Worm (Caenorhabditis elegans): ENCODE data around the gene best-5.
"Not testable (repeated sequence)": the region's sequence is repeated elsewhere in the genome, so short reads cannot be mapped to it uniquely, and the experiment has no call there.

Gene best-5

DNA sequence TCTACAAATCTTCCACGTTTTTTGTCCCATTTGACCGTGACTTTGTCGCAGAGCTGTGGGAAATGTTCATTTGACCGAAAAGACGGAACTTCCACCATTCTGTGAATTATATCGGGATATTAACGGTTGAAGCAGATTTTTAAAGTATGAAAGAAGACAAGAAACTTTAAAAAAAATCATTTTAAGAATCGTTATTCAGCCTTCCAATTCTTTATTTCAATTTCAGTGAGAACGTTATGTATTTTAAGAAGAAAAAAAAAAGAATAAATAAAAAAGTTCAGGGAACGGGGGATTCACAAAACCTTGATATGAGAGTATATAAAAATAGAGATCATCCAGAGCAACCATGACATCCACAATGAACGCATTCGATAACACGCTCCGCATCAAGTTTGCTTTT lies 4.4 kb upstream of the best-5 start, which contains the start of gene set-3:
set-3 (minus strand) TSS at position 101 of the 400 bp plus-strand sequence.
- TF ChIP-seq dao-5 (tag; optimal IDR thresholded peaks at IDR 0.05) (no peak), W03F9.2 (tag; optimal IDR thresholded peaks at IDR 0.05) (no peak), him-1 (tag; optimal IDR thresholded peaks at IDR 0.05) (no peak)

DNA sequence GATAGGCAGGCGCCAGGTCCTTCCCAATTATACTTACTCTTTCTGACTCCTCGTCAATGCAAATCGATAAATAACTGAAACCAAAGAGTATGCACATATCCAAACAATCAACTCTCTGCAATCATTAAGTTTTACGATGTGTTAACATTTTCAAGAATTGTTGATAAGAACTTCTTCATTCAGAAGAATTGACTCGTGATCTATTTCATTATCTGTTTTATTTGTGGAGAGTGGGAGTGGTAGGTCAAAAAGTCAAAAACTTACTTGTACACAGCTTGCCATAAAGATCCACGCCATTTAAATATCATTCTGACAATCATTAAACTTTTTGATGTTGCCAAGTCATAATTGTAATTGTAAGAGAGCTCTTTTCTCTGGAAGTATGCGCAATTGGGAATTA lies 676 bp downstream of the best-5 start:
- TF ChIP-seq him-1 (tag; optimal IDR thresholded peaks at IDR 0.05) = no peak
- no peak for TF ChIP-seq dao-5 (tag; optimal IDR thresholded peaks at IDR 0.05)
- TF ChIP-seq W03F9.2 (tag; optimal IDR thresholded peaks at IDR 0.05) = no peak

DNA sequence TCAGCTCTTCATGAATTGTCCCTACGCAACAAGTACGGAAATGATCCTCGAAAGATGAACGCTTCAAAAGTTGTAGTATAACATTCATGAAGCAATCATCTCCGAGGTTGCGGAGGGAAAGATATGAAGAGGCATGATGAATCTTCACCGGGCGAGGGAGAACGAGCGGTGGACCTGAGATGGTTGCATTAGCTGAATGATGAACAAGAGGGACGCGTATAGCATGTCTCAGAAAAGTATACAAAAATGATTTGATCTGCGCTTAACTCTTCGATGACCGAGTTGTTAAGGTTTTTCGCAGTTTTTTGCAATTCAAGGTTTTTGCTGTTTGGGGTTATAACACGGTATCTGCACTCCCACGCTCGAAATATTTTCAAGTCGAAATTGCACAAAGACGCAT lies 4.1 kb downstream of the best-5 start, which contains the start of gene C07A9.10:
C07A9.10 (minus strand) TSS at position 101 of the 400 bp plus-strand sequence.
- TF ChIP-seq W03F9.2 (tag; optimal IDR thresholded peaks at IDR 0.05) = no peak
- no peak for TF ChIP-seq dao-5 (tag; optimal IDR thresholded peaks at IDR 0.05)
- TF ChIP-seq him-1 (tag; optimal IDR thresholded peaks at IDR 0.05) = no peak

DNA sequence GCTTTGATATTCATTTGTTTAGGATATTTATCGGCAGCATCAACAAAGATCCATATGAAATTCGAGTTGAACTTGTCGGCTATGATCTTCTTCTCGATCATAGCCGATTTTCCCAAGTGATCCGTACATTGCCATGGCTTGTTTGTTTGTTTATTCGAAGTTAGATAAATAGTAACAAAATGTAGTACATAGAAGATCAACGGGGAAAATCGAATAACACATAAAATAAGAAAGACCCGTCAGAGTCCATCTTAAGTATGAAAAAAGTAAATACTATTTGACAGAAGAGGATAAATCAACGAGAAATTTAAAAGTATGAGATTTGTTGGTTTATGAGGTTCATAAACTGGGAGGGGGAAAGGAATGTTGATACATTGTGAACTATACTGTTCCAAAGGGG lies 7.3 kb downstream of the best-5 start, which contains the start of gene C07A9.5:
C07A9.5 (minus strand) TSS at position 101 of the 400 bp plus-strand sequence.
- not testable (repeated sequence) for TF ChIP-seq W03F9.2, him-1, dao-5 (tag; optimal IDR thresholded peaks at IDR 0.05)

DNA sequence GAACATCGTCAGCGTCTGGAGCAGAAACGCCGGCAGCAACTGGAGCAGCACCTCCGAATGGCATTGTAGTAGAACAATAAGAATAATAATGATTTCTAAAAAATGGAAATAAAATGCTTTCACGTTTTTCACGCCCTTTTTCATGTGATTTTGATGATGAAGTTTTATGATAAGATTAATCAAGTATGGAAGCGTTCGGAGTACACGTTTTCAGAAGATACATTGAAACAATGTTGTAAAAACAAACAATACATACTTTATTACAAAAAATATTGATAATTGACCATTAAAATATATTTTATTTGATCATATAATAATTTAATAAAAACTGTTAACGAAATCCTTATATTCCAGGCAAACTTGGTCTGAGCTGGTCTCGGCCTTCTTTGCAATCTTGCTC lies 8.8 kb downstream of the best-5 start, which contains the start of gene C07A9.13:
C07A9.13 (minus strand) TSS at position 101 of the 400 bp plus-strand sequence.
- TF ChIP-seq W03F9.2, dao-5, him-1 (tag; optimal IDR thresholded peaks at IDR 0.05): not testable (repeated sequence)

DNA sequence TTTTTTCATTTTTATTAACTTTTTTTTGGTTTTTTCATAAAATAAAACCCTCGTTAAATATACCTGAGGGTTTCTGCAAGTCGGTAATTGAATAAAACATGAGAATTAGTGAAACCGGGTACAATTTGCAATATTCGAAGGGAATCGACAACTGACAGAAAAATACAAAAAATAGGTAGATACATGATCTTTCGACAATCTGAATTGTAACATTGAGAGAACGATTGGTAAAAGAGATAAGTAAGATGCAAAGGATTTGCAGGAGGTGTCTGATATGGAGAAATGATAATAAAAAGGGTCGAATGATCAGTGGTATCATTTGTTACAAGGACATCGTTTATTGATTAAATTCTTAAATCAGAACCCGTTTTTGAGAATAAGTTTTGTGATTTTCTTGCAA lies 11.2 kb downstream of the best-5 start, which contains the start of gene ugt-60:
ugt-60 (minus strand) TSS at position 233 of the 400 bp plus-strand sequence.
- TF ChIP-seq dao-5 (tag; optimal IDR thresholded peaks at IDR 0.05) = no peak
- no peak for TF ChIP-seq W03F9.2 (tag; optimal IDR thresholded peaks at IDR 0.05)
- TF ChIP-seq him-1 (tag; optimal IDR thresholded peaks at IDR 0.05) = no peak

DNA sequence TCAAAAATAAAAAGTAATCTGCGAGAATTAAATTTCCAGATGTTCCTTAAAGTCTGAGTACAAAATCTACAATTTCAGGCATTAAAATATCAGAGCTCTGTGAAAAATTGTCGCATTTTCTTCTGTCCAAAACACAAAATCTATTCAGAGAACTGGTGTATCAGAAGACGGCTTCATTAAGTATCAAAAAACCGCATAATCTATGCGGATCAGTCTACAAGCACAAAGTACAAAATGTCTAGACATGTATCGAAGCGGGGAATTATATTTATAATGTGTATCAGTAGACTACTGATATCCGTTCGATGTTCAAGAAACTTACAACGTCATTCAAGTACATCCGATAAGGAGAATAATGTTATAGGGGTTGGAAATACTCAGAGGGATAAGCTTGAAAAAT lies 20.5 kb downstream of the best-5 start:
- TF ChIP-seq him-1 (tag; optimal IDR thresholded peaks at IDR 0.05) (no peak), dao-5 (tag; optimal IDR thresholded peaks at IDR 0.05) (no peak), W03F9.2 (tag; optimal IDR thresholded peaks at IDR 0.05) (no peak)

DNA sequence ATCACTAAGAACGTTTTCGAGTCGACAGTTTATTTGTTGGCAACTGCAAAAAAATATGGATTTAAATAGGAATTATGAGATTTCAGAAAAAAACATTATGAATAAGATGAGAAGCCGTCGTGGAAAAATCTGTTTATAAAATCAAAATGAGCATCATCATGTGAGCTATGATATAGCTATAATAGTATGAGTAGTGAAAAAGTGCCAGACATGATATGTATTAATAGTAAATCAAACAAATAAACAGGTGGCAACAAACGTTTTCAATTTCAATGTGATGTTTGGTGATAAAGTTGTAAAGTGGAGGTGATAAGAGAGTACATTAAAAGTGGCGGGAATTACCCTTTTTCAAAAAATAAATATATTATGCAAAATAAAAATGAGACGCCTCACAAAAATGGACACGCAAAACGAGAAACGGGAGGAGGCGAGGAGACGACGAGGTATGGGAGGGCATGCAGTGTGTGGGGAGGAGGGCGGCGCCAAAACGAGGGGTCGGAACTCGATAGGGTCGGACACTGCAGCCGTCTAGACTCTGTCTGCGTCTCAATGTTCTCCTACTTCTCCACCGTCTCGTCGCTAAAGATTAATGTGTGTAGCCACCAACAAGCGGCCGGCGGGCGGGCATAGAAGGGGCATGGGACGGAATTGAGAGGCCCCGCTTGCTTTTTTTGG lies 22.3 kb downstream of the best-5 start, which contains the start of gene C07A9.9:
C07A9.9 (minus strand) TSS at position 51 of the 675 bp plus-strand sequence.
- peak; percentile 91 for TF ChIP-seq him-1 (tag; optimal IDR thresholded peaks at IDR 0.05)
- no peak for TF ChIP-seq W03F9.2 (tag; optimal IDR thresholded peaks at IDR 0.05)

DNA sequence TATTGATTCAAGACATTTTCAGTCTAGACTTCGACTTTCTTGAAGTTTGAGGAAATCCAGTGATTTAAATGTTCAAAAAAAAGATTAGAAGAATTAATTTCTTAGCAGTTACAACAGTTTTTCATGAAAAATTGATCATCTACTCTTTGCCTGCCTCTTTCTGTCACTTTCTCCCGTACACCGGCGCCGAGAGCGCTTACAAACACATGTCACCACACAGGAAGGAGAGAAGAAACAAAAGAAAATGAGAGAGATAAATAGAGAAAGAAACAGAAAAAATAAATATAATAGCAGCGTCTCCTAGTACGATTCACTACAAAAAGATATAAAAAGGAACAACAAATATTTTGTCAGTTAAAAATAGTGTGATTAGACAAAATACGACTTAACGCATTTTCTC lies 23.4 kb downstream of the best-5 start:
- TF ChIP-seq dao-5 (tag; optimal IDR thresholded peaks at IDR 0.05) (no peak), W03F9.2 (tag; optimal IDR thresholded peaks at IDR 0.05) (no peak), him-1 (tag; optimal IDR thresholded peaks at IDR 0.05) (no peak)

DNA sequence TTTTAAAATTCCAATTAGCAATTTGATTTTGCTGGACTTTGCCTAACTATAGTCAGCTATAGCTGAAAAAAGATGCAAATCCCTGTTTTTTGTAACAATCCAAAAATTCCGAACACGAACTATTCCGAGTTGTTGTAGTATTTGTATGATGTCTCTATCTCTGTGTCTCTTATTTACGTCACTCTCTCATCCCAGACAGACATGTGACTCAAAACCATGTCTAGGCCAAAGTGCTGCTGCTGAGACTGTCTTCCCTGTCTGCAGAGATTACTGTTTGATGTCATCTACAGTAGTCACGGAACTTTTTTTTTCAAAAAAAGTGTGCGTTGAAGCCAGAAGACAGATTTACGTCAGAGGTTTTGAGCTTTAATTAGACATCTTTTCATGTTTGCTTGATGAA lies 23.8 kb downstream of the best-5 start:
- TF ChIP-seq W03F9.2 (tag; optimal IDR thresholded peaks at IDR 0.05) (no peak), him-1 (tag; optimal IDR thresholded peaks at IDR 0.05) (no peak), dao-5 (tag; optimal IDR thresholded peaks at IDR 0.05) (no peak)

DNA sequence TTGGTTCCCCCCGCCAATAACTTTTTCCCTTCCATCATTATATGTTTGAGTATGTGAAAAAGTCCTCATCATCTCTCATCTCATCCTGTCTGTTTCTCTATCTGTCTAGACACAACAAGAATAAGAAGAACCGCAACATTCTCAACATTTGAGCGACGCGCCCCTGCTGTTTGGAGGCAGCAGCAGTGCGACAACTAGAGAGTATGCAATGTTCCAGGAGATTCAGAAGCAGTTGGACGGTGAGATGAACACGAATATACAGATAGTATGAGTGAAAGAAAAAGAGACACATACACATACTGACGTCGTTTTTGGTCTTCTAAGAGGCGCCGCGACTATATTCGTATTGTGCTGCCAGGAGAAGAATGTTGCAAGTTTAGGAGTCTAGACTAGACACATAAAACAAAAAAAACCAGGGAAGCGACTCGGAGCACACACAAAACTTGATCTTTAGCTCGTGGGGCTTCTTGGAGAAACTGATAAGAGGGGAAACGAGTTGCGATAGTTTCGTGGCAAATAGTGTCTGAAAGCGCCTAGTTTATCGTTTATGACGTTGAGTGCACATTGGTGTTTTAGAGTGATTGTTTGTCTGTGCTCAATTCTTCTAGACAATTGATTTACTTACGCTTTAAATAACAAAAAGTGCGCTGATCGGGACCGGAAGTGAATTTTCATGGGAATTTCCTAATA lies 24.4 kb downstream of the best-5 start:
- no peak for TF ChIP-seq him-1 (tag; optimal IDR thresholded peaks at IDR 0.05)
- no peak for TF ChIP-seq dao-5 (tag; optimal IDR thresholded peaks at IDR 0.05)
- TF ChIP-seq W03F9.2 (tag; optimal IDR thresholded peaks at IDR 0.05) = no peak

DNA sequence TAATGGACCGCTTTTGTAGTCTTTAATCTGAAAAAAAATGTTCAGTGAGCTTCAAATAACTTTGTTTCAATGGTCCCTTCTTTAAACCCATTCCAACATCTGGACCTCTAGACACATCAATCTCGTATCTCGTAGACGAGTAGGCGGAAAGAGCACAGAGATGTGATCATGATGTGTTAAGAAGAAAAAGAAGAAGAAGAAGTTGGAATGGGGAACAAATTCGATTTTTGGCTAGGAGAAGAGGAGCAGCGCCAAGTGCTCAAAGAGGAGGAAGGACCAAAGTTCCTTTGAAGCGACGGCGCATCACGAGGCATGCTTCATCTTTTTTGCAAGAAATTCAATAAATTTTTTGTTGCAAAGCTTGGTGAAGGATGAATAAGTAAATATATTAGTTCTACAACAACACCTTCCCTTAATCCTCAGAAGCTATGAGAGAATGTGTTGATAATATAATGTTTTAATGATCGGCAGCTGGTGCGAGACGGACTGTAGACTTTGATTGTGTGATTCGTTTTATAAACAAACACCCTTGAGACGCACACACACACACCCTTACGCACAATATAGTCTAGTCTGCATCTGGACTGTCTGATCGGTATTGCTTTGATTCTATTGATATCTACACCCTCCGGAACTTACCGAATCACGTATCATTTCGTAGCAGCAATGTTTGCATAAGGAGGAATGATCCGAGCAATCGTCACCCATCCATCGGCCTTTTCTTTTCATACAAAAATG lies 25.4 kb downstream of the best-5 start:
- TF ChIP-seq him-1 (tag; optimal IDR thresholded peaks at IDR 0.05) = peak; percentile 21
- no peak for TF ChIP-seq dao-5 (tag; optimal IDR thresholded peaks at IDR 0.05)
- TF ChIP-seq W03F9.2 (tag; optimal IDR thresholded peaks at IDR 0.05) = no peak

DNA sequence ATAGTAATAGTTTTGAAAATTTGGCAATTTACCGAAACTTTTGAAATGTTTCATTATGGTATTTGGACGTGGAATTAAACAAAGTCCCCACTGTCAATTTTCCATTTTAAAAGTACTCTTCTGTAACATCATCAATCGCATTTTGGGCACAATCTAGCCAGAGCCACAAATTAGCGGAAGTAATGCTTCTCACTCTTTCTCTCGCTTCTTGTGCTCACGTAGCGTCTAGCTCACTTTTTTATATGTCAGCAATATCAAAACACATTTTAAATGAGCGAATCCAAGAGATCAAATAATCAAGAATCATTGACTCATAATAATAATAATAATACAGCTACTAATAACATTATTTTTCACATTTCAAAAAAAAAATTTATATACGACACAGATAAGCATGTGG lies 26.1 kb downstream of the best-5 start:
- TF ChIP-seq him-1 (tag; optimal IDR thresholded peaks at IDR 0.05) (no peak), dao-5 (tag; optimal IDR thresholded peaks at IDR 0.05) (no peak), W03F9.2 (tag; optimal IDR thresholded peaks at IDR 0.05) (no peak)
